Worm (Caenorhabditis elegans): ENCODE data around the gene C01C10.2.

Gene C01C10.2

ce11 chrX:7440102-7440501 is 2.2 kb upstream of the C01C10.2 start:
- no peak for TF ChIP-seq B0310.2 (tag; optimal IDR thresholded peaks at IDR 0.05)
- TF ChIP-seq ceh-36 (tag; optimal IDR thresholded peaks at IDR 0.05), result no peak
- no peak for TF ChIP-seq hnd-1 (tag; optimal IDR thresholded peaks at IDR 0.05)
- TF ChIP-seq tra-4 (tag; optimal IDR thresholded peaks at IDR 0.05), result no peak
- TF ChIP-seq tbx-37 (GFP tag; conservative IDR thresholded peaks at IDR 0.05), result no peak
- TF ChIP-seq hmbx-1 (tag; optimal IDR thresholded peaks at IDR 0.05), result no peak
- no peak for TF ChIP-seq tbx-11 (GFP tag; IDR thresholded peaks at IDR 0.05)

ce11 chrX:7436912-7437311 is 1.0 kb downstream of the C01C10.2 start:
- TF ChIP-seq tbx-37 (GFP tag; conservative IDR thresholded peaks at IDR 0.05) (no peak), B0310.2 (tag; optimal IDR thresholded peaks at IDR 0.05) (no peak), F13C5.2 (tag; optimal IDR thresholded peaks at IDR 0.05) (no peak), sea-1 (GFP tag; conservative IDR thresholded peaks at IDR 0.05) (no peak), hmbx-1 (tag; optimal IDR thresholded peaks at IDR 0.05) (no peak), hnd-1 (tag; optimal IDR thresholded peaks at IDR 0.05) (no peak), ceh-13 (GFP tag; optimal IDR thresholded peaks at IDR 0.05) (no peak), tra-4 (tag; optimal IDR thresholded peaks at IDR 0.05) (no peak), aly-1 (tag; optimal IDR thresholded peaks at IDR 0.05) (no peak), ceh-36 (tag; optimal IDR thresholded peaks at IDR 0.05) (no peak), flt-1 (GFP tag; IDR thresholded peaks at IDR 0.05) (no peak), ama-1 (optimal IDR thresholded peaks at IDR 0.05) (no peak), tbx-11 (GFP tag; IDR thresholded peaks at IDR 0.05) (no peak), ets-7 (tag; optimal IDR thresholded peaks at IDR 0.05) (no peak), pes-1 (GFP tag; IDR thresholded peaks at IDR 0.05) (no peak), scrt-1 (GFP tag; IDR thresholded peaks at IDR 0.05) (no peak), hmg-4 (GFP tag; optimal IDR thresholded peaks at IDR 0.05) (no peak)

- no peak for TF ChIP-seq pes-1 (GFP tag; IDR thresholded peaks at IDR 0.05)
- no peak for TF ChIP-seq ceh-13 (GFP tag; optimal IDR thresholded peaks at IDR 0.05)
- no peak for TF ChIP-seq ets-7 (tag; optimal IDR thresholded peaks at IDR 0.05)
Observed at ce11 chrX:7433269-7433668, 4.6 kb downstream of the C01C10.2 start, which contains the start of gene clc-5. TSS of gene clc-5 (plus strand) at chrX:7433569.

ce11 chrX:7431165-7431564 is 6.8 kb downstream of the C01C10.2 start, which contains the start of gene clc-2:
TSS of gene clc-2 (plus strand) at chrX:7431465.
- no peak for TF ChIP-seq ets-7 (tag; optimal IDR thresholded peaks at IDR 0.05)
- TF ChIP-seq ama-1 (optimal IDR thresholded peaks at IDR 0.05), result no peak
- TF ChIP-seq hnd-1 (tag; optimal IDR thresholded peaks at IDR 0.05), result no peak
- no peak for TF ChIP-seq pes-1 (GFP tag; IDR thresholded peaks at IDR 0.05)
- TF ChIP-seq ceh-13 (GFP tag; optimal IDR thresholded peaks at IDR 0.05), result no peak
- TF ChIP-seq flt-1 (GFP tag; IDR thresholded peaks at IDR 0.05), result no peak

- TF ChIP-seq hmbx-1 (tag; optimal IDR thresholded peaks at IDR 0.05), result no peak
- no peak for TF ChIP-seq tbx-11 (GFP tag; IDR thresholded peaks at IDR 0.05)
- TF ChIP-seq scrt-1 (GFP tag; IDR thresholded peaks at IDR 0.05), result no peak
- no peak for TF ChIP-seq B0310.2 (tag; optimal IDR thresholded peaks at IDR 0.05)
- no peak for TF ChIP-seq flt-1 (GFP tag; IDR thresholded peaks at IDR 0.05)
- TF ChIP-seq tra-4 (tag; optimal IDR thresholded peaks at IDR 0.05), result no peak
- TF ChIP-seq hmg-4 (GFP tag; optimal IDR thresholded peaks at IDR 0.05), result no peak
- TF ChIP-seq hnd-1 (tag; optimal IDR thresholded peaks at IDR 0.05), result no peak
- TF ChIP-seq ets-7 (tag; optimal IDR thresholded peaks at IDR 0.05), result no peak
- TF ChIP-seq pes-1 (GFP tag; IDR thresholded peaks at IDR 0.05), result no peak
Observed at ce11 chrX:7430483-7430882, 7.4 kb downstream of the C01C10.2 start.

- TF ChIP-seq pes-1 (GFP tag; IDR thresholded peaks at IDR 0.05), result no peak
- no peak for TF ChIP-seq ceh-13 (GFP tag; optimal IDR thresholded peaks at IDR 0.05)
- TF ChIP-seq tra-4 (tag; optimal IDR thresholded peaks at IDR 0.05), result no peak
- no peak for TF ChIP-seq flt-1 (GFP tag; IDR thresholded peaks at IDR 0.05)
- TF ChIP-seq B0310.2 (tag; optimal IDR thresholded peaks at IDR 0.05), result no peak
- no peak for TF ChIP-seq ama-1 (optimal IDR thresholded peaks at IDR 0.05)
- TF ChIP-seq F13C5.2 (tag; optimal IDR thresholded peaks at IDR 0.05), result no peak
- TF ChIP-seq tbx-37 (GFP tag; conservative IDR thresholded peaks at IDR 0.05), result no peak
- TF ChIP-seq ceh-36 (tag; optimal IDR thresholded peaks at IDR 0.05), result no peak
- no peak for TF ChIP-seq ets-7 (tag; optimal IDR thresholded peaks at IDR 0.05)
- TF ChIP-seq aly-1 (tag; optimal IDR thresholded peaks at IDR 0.05), result no peak
- TF ChIP-seq hnd-1 (tag; optimal IDR thresholded peaks at IDR 0.05), result no peak
- no peak for TF ChIP-seq scrt-1 (GFP tag; IDR thresholded peaks at IDR 0.05)
- TF ChIP-seq sea-1 (GFP tag; conservative IDR thresholded peaks at IDR 0.05), result no peak
- TF ChIP-seq hmg-4 (GFP tag; optimal IDR thresholded peaks at IDR 0.05), result no peak
- no peak for TF ChIP-seq tbx-11 (GFP tag; IDR thresholded peaks at IDR 0.05)
- no peak for TF ChIP-seq hmbx-1 (tag; optimal IDR thresholded peaks at IDR 0.05)
Observed at ce11 chrX:7424813-7425212, 13.1 kb downstream of the C01C10.2 start, which contains the start of gene mnm-2. TSS of gene mnm-2 (minus strand) at chrX:7424913.

ce11 chrX:7420571-7420970 is 17.3 kb downstream of the C01C10.2 start, which contains the start of gene C10A4.9:
TSS of gene C10A4.9 (plus strand) at chrX:7420871.
- no peak for TF ChIP-seq hmbx-1 (tag; optimal IDR thresholded peaks at IDR 0.05)
- TF ChIP-seq hmg-4 (GFP tag; optimal IDR thresholded peaks at IDR 0.05), result no peak
- no peak for TF ChIP-seq scrt-1 (GFP tag; IDR thresholded peaks at IDR 0.05)
- no peak for TF ChIP-seq aly-1 (tag; optimal IDR thresholded peaks at IDR 0.05)

ce11 chrX:7416082-7416481 is 21.8 kb downstream of the C01C10.2 start, which contains the start of gene C10A4.1:
TSS of gene C10A4.1 (plus strand) at chrX:7416382.
- TF ChIP-seq pes-1 (GFP tag; IDR thresholded peaks at IDR 0.05) (no peak), ama-1 (optimal IDR thresholded peaks at IDR 0.05) (no peak), scrt-1 (GFP tag; IDR thresholded peaks at IDR 0.05) (no peak), hmg-4 (GFP tag; optimal IDR thresholded peaks at IDR 0.05) (no peak), F13C5.2 (tag; optimal IDR thresholded peaks at IDR 0.05) (no peak), flt-1 (GFP tag; IDR thresholded peaks at IDR 0.05) (no peak), aly-1 (tag; optimal IDR thresholded peaks at IDR 0.05) (no peak)
